Worm (Caenorhabditis elegans) whole organism, mixed stage, embryonic: ENCODE measurements around the gene efhc-1.

Source experiments
- blmp-1 ChIP-seq: fragments of 150-350 bp; optimal IDR thresholded peaks from 2 replicates; lab custom pipeline; 2014; ENCODE audit warnings: missing biosample characterization, missing genetic modification characterization
- ceh-39 ChIP-seq: fragments of 150-350 bp; optimal IDR thresholded peaks from 2 replicates; lab custom pipeline; 2014; ENCODE audit warnings: missing biosample characterization, missing genetic modification characterization
- ceh-43 ChIP-seq: fragments of 200-800 bp; sonication (Bioruptor generic); optimal IDR thresholded peaks from 2 replicates; lab custom pipeline; 2018; ENCODE audit warnings: mild to moderate bottlenecking, missing genetic modification characterization, moderate library complexity, missing compliant biosample characterization
- ceh-83 ChIP-seq: fragments of 200-800 bp; sonication (Bioruptor generic); optimal IDR thresholded peaks from 2 replicates; lab custom pipeline; 2018; ENCODE audit warnings: mild to moderate bottlenecking, missing genetic modification characterization, missing compliant biosample characterization
- ces-1 ChIP-seq: fragments of 150-350 bp; optimal IDR thresholded peaks from 2 replicates; lab custom pipeline; 2014; ENCODE audit warnings: missing biosample characterization, missing genetic modification reagents, missing genetic modification characterization
- cnd-1 ChIP-seq: fragments of 200-800 bp; sonication (Bioruptor generic); optimal IDR thresholded peaks from 2 replicates; lab custom pipeline; 2018; ENCODE audit warnings: mild to moderate bottlenecking, missing genetic modification characterization, missing compliant biosample characterization
- drap-1 ChIP-seq: fragments of 200-800 bp; sonication (Bioruptor generic); optimal IDR thresholded peaks from 3 replicates; lab custom pipeline; 2018; ENCODE audit warnings: mild to moderate bottlenecking, missing genetic modification characterization, missing compliant biosample characterization
- elt-1 ChIP-seq: sonication (generic microtip); optimal IDR thresholded peaks from 2 replicates; lab custom pipeline; 2017; ENCODE audit warnings: missing genetic modification characterization, mild to moderate bottlenecking, missing compliant biosample characterization, antibody characterized with exemption, moderate library complexity, borderline replicate concordance; ENCODE audit not compliant: insufficient read depth
- flh-1 ChIP-seq: fragments of 200-800 bp; sonication (Bioruptor generic); optimal IDR thresholded peaks from 2 replicates; lab custom pipeline; 2018; ENCODE audit warnings: mild to moderate bottlenecking, missing genetic modification characterization, moderate library complexity, missing compliant biosample characterization
- lin-13 ChIP-seq: fragments of 150-350 bp; optimal IDR thresholded peaks from 2 replicates; lab custom pipeline; 2014; ENCODE audit warnings: missing biosample characterization, missing genetic modification characterization
- lin-32 ChIP-seq: fragments of 200-800 bp; sonication (Bioruptor generic); optimal IDR thresholded peaks from 2 replicates; lab custom pipeline; 2018; ENCODE audit warnings: mild to moderate bottlenecking, missing genetic modification characterization, missing compliant biosample characterization
- mep-1 ChIP-seq: fragments of 150-350 bp; optimal IDR thresholded peaks from 2 replicates; lab custom pipeline; 2017; ENCODE audit warnings: missing biosample characterization, missing genetic modification reagents, missing genetic modification characterization, inconsistent platforms
- nhr-12 ChIP-seq: fragments of 150-350 bp; optimal IDR thresholded peaks from 2 replicates; lab custom pipeline; 2014; ENCODE audit warnings: missing biosample characterization, missing genetic modification characterization
- nhr-2 ChIP-seq: fragments of 150-350 bp; optimal IDR thresholded peaks from 2 replicates; lab custom pipeline; 2014; ENCODE audit warnings: missing biosample characterization, missing genetic modification characterization
- nhr-28 ChIP-seq: fragments of 150-350 bp; optimal IDR thresholded peaks from 2 replicates; lab custom pipeline; 2014; ENCODE audit warnings: missing biosample characterization, missing genetic modification characterization
- pha-4 ChIP-seq: fragments of 150-350 bp; optimal IDR thresholded peaks from 2 replicates; lab custom pipeline; 2018; ENCODE audit warnings: missing biosample characterization, missing genetic modification reagents, missing genetic modification characterization
- sem-2 ChIP-seq: fragments of 200-800 bp; sonication (Bioruptor generic); optimal IDR thresholded peaks from 2 replicates; lab custom pipeline; 2018; ENCODE audit warnings: mild to moderate bottlenecking, missing genetic modification characterization, missing compliant biosample characterization
- snpc-4 ChIP-seq: fragments of 150-350 bp; optimal IDR thresholded peaks from 2 replicates; lab custom pipeline; 2014; ENCODE audit warnings: missing biosample characterization, missing genetic modification characterization
- sptf-1 ChIP-seq: sonication (generic microtip); optimal IDR thresholded peaks from 2 replicates; lab custom pipeline; 2017; ENCODE audit warnings: mild to moderate bottlenecking, missing genetic modification characterization, moderate library complexity, missing compliant biosample characterization
- tbx-8 ChIP-seq: fragments of 200-800 bp; sonication (Bioruptor generic); optimal IDR thresholded peaks from 2 replicates; lab custom pipeline; 2018; ENCODE audit warnings: mild to moderate bottlenecking, missing genetic modification characterization, moderate library complexity, missing compliant biosample characterization
- unc-120 ChIP-seq: sonication (generic microtip); optimal IDR thresholded peaks from 2 replicates; lab custom pipeline; 2017; ENCODE audit warnings: missing genetic modification characterization, missing compliant biosample characterization; ENCODE audit not compliant: poor library complexity, severe bottlenecking
- unc-62 ChIP-seq: fragments of 150-350 bp; optimal IDR thresholded peaks from 2 replicates; lab custom pipeline; 2014; ENCODE audit warnings: missing biosample characterization, missing genetic modification reagents, missing genetic modification characterization

Gene efhc-1

DNA sequence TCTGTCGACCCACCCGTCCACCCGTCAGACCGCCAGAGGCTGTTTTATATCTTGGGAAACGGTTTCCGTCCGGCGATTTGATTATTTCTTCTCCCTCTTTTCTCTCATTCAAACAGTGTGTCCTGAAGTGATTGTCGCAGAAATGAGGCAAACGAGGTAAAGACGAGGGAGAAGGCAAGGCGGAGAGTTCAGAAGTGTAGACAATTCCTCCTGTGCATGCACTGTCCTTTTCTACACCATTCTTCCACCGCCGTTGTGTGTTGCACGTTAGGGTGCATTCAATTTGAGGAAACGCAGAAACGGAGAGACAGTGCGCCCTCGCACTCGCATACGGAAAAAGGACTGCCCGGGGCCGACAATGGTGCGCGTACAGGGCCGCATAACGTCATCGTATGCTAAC lies 37.5 kb downstream of the efhc-1 start (continued):
- TF ChIP-seq nhr-2 (tag; lab: Kevin White, UChicago) (peak; percentile 51), mep-1 (no peak), ceh-43 (GFP tag; lab: Kevin White, UChicago) (no peak)

DNA sequence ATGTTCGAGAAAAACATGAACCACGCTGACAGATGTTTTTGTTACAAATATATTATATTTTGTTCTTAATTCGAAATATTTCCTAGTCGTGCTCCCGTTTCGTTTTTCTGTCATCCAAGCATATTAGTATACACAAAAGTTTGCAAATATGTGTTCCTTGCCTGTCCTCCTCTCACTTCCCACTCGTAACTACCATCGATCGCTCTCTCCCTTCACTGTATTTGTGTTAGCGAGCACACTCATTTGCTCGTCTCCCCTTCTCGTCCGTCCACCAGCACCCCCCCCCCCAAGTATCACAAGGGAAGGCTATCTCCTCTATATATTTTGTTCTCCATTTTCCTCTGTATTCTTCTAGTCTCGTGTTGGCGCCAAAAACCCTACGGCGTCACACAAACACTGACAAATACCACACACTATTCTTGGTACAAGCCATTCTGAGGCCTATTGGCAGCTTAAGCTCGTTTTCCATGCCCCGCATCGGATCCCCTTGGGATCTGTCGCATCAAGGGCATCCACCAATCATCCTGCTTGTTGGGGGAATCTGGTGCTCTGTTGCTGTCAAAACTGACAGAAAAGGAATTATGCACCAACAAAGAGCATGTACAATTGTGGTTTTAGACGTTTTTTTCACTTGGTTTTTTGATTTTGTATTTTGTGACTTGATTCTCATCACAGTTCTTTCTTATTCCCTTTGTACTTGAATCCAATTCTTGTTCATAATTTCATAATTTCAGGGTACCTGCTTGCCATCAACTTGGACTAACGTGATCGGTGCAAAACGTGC lies 38.5 kb downstream of the efhc-1 start, which contains the start of gene pkn-1:
TSS of gene pkn-1 (plus strand) at position 734 of the 784 bp plus-strand sequence.
- no peak for TF ChIP-seq blmp-1
- no peak for TF ChIP-seq ceh-39 (tag; lab: Kevin White, UChicago)
- no peak for TF ChIP-seq lin-13
- peak; percentile 50 for TF ChIP-seq ceh-83 (GFP tag; lab: Kevin White, UChicago)
- peak; percentile 39 for TF ChIP-seq cnd-1 (tag; lab: Kevin White, UChicago)
- no peak for TF ChIP-seq unc-62 (GFP tag; lab: Kevin White, UChicago)
- no peak for TF ChIP-seq pha-4 (tag; lab: Kevin White, UChicago)
- peak; percentile 13 for TF ChIP-seq drap-1
- TF ChIP-seq snpc-4 (tag; lab: Kevin White, UChicago) = no peak
- TF ChIP-seq, all 35 proteins: peak for 3

DNA sequence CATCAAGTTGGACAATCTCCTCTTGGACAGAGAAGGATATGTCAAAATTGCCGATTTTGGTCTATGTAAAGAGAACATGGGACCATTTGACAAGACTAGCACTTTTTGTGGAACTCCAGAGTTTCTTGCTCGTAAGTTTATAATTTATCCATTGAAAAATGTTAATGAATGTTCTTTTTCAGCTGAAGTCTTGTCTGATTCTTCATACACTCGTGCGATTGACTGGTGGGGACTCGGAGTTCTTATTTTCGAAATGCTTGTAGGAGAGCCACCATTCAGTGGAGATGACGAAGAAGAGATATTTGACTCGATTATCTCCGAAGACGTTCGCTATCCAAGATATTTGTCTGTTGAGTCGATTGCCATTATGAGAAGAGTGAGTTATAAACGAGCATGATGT lies 42.9 kb downstream of the efhc-1 start:
- TF ChIP-seq nhr-12 (no peak), ces-1 (peak; percentile 16)
- TF ChIP-seq, all 35 proteins: peak for 1

DNA sequence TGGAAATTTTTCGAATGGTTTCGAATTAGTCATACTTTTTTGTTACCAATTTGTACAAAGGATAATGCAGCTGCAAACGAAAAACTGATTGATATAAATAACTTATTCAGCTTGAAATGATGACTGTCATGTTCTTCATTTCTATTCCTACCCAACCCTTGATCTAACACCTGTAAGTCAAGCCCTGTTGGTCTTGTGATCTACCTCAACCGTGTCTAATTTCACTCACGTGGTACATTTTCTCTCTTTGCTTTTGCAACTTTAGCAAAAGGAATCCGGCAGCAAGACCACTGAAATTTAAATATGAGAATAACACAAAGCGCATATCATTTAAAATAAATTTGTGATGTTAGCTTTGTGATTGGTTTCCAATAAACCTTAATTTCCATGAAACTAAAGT lies 45.9 kb downstream of the efhc-1 start:
- TF ChIP-seq ces-1 = no peak
- TF ChIP-seq ceh-83 (GFP tag; lab: Kevin White, UChicago) = no peak
- TF ChIP-seq sptf-1 (tag; lab: Kevin White, UChicago) = no peak
- TF ChIP-seq nhr-28 (tag; lab: Kevin White, UChicago) = no peak
- TF ChIP-seq tbx-8 (GFP tag; lab: Kevin White, UChicago) = no peak
- no peak for TF ChIP-seq sem-2
- no peak for TF ChIP-seq cnd-1 (tag; lab: Kevin White, UChicago)
- no peak for TF ChIP-seq lin-32
- no peak for TF ChIP-seq mep-1
- no peak for TF ChIP-seq flh-1
- TF ChIP-seq lin-13 = no peak

DNA sequence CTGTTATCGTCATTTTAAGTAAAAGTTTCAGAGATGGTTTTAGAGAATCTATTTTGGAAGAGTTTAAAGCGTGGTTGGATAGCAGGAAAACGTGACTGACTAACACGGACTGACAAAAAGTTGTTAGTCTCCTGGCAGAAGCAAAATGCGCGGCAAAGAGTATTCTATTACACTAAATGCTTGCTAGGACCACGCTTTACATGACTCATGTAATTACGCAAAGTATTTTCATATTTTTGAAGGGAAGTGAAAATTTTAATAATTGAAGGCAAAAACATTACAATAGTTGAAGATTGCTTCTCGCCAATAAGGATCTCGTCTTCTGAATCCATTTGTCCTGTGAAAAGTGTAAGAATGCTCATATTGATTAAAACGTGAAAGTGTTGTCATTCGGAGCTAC lies 48.0 kb downstream of the efhc-1 start, which contains the start of gene gur-3:
TSS of gene gur-3 (minus strand) at position 101 of the 400 bp plus-strand sequence.
- no peak for TF ChIP-seq elt-1 (tag; lab: Kevin White, UChicago)
- TF ChIP-seq unc-120 (tag; lab: Kevin White, UChicago) = no peak
- TF ChIP-seq ceh-43 (GFP tag; lab: Kevin White, UChicago) = no peak

DNA sequence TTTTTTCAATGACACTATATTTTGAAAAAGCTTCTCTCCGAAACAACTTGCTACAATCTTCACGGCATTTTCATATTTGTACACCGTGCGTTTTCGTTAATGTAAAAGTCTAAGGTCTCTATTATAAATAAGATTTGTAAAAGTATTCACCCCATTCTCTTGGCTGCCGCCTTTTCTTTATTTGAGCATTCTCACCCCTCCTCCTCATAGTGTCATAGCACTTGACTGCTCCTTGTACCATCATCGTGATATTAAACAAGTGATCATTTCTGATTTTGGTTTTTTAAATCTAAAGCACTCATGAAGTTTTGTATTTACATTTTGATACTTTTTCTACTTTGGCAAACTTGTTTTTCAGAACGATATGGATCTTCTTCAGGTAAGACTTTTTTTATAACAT lies 48.7 kb downstream of the efhc-1 start, which contains the start of gene ZC504.1:
TSS of gene ZC504.1 (plus strand) at position 301 of the 400 bp plus-strand sequence.
- no peak for TF ChIP-seq flh-1
